Worm (Caenorhabditis elegans): ENCODE results near the gene unc-43.

unc-43 gene

ce11 chrIV:10367740-10368246 is 17.8 kb upstream of the unc-43 start, which contains the start of gene pges-2 (continued):
- TF ChIP-seq unc-130 (tag; optimal IDR thresholded peaks at IDR 0.05): no peak
- TF ChIP-seq unc-98 (GFP tag; IDR thresholded peaks at IDR 0.05): no peak
- no peak for TF ChIP-seq sptf-1 (tag; optimal IDR thresholded peaks at IDR 0.05)
- peak; percentile 38 for TF ChIP-seq xbp-1 (tag; optimal IDR thresholded peaks at IDR 0.05)
- no peak for TF ChIP-seq pqm-1 (tag; optimal IDR thresholded peaks at IDR 0.05)

DNA sequence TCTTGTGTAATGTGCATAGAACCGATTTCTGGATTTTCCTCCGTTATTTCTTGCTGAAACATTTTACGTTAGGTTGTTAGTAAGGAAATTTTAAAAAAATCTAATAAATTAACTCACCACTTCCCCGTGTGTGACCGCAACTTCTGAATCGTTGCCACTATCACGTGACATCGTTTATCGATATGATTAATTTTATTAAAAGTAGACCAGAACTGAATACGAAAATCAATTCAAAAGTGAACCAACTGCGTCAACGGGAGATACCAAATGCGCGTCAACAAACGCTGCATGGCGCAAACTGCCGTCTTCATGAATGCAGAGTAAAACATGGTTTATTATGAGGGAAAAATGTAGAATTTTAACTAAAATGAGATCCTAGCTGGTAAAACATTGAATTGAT is 16.0 kb upstream of the unc-43 start, which contains the start of gene sir-2.1:
sir-2.1 (minus strand) TSS at position 212 of the 400 bp plus-strand sequence.
- TF ChIP-seq F16B12.6 (tag; optimal IDR thresholded peaks at IDR 0.05) (no peak), tbx-2 (tag; optimal IDR thresholded peaks at IDR 0.05) (peak; percentile 68), nhr-28 (tag; optimal IDR thresholded peaks at IDR 0.05) (no peak), nhr-77 (tag; optimal IDR thresholded peaks at IDR 0.05) (no peak), tlp-1 (tag; optimal IDR thresholded peaks at IDR 0.05) (no peak), nhr-11 (tag; optimal IDR thresholded peaks at IDR 0.05) (no peak), nhr-47 (tag; optimal IDR thresholded peaks at IDR 0.05) (peak; percentile 74), sptf-1 (tag; optimal IDR thresholded peaks at IDR 0.05) (no peak), nhr-237 (tag; optimal IDR thresholded peaks at IDR 0.05) (no peak), lin-14 (GFP tag; optimal IDR thresholded peaks at IDR 0.05) (no peak), snpc-4 (tag; optimal IDR thresholded peaks at IDR 0.05) (peak; percentile 24), ceh-88 (GFP tag; IDR thresholded peaks at IDR 0.05) (no peak), aly-2 (tag; optimal IDR thresholded peaks at IDR 0.05) (no peak), ceh-82 (tag; optimal IDR thresholded peaks at IDR 0.05) (peak; percentile 9 to 38 (median 19)), lir-3 (tag; optimal IDR thresholded peaks at IDR 0.05; ENCODE audit: poor library complexity) (no peak), pqm-1 (tag; optimal IDR thresholded peaks at IDR 0.05) (no peak), isw-1 (GFP tag; IDR thresholded peaks at IDR 0.05) (peak; percentile 30; the same call in 1 of the 2 replicates), C04F5.9 (tag; optimal IDR thresholded peaks at IDR 0.05) (no peak), ceh-63 (GFP tag; optimal IDR thresholded peaks at IDR 0.05) (no peak), Y116A8C.19 (tag; optimal IDR thresholded peaks at IDR 0.05; ENCODE audit: borderline replicate concordance) (no peak), ztf-4 (tag; optimal IDR thresholded peaks at IDR 0.05) (no peak), fkh-4 (tag; optimal IDR thresholded peaks at IDR 0.05; ENCODE audit: borderline replicate concordance) (no peak), sup-37 (GFP tag; optimal IDR thresholded peaks at IDR 0.05) (no peak), nhr-85 (tag) (no peak), ceh-90 (tag; optimal IDR thresholded peaks at IDR 0.05) (no peak), fos-1 (tag; optimal IDR thresholded peaks at IDR 0.05) (no peak), nhr-76 (tag; optimal IDR thresholded peaks at IDR 0.05) (no peak), lin-35 (GFP tag; optimal IDR thresholded peaks at IDR 0.05) (peak; percentile 57 to 76), swsn-7 (tag; optimal IDR thresholded peaks at IDR 0.05) (peak; percentile 64), nhr-90 (tag; optimal IDR thresholded peaks at IDR 0.05; ENCODE audit: poor library complexity) (peak; percentile 60), jun-1 (tag; optimal IDR thresholded peaks at IDR 0.05) (peak; percentile 10), vab-15 (tag; optimal IDR thresholded peaks at IDR 0.05) (no peak), ces-1 (GFP tag; optimal IDR thresholded peaks at IDR 0.05) (no peak), elt-2 (tag; optimal IDR thresholded peaks at IDR 0.05) (peak; percentile 44), nhr-84 (tag; optimal IDR thresholded peaks at IDR 0.05) (no peak), mef-2 (tag; optimal IDR thresholded peaks at IDR 0.05) (no peak), skn-1 (tag; optimal IDR thresholded peaks at IDR 0.05) (peak; percentile 19), egl-13 (tag; optimal IDR thresholded peaks at IDR 0.05) (peak; percentile 4), hpl-2 (GFP tag; optimal IDR thresholded peaks at IDR 0.05) (no peak), lin-39 (tag; optimal IDR thresholded peaks at IDR 0.05) (no peak), sox-4 (tag; optimal IDR thresholded peaks at IDR 0.05) (no peak), hlh-17 (GFP tag; optimal IDR thresholded peaks at IDR 0.05; ENCODE audit: borderline replicate concordance) (no peak), ets-5 (GFP tag; IDR thresholded peaks at IDR 0.05) (no peak), unc-130 (tag; optimal IDR thresholded peaks at IDR 0.05) (peak; percentile 7), hlh-4 (tag; optimal IDR thresholded peaks at IDR 0.05) (no peak), mdl-1 (tag; optimal IDR thresholded peaks at IDR 0.05) (no peak), unc-30 (tag; optimal IDR thresholded peaks at IDR 0.05) (no peak), lsy-2 (tag; optimal IDR thresholded peaks at IDR 0.05) (peak; percentile 66 to 69), irx-1 (tag; optimal IDR thresholded peaks at IDR 0.05) (no peak), elt-3 (tag; optimal IDR thresholded peaks at IDR 0.05) (no peak)
